Fruit fly (Drosophila melanogaster) whole organism, embryonic: ENCODE results near the gene Atx-1.
A peak's percentile ranks its signal among the peaks of the same experiment; 100 is the strongest.

Experiments
- Blimp-1 ChIP-seq: fragments of 200-800 bp; sonication (Bioruptor generic); optimal IDR thresholded peaks from 3 replicates; lab custom pipeline; 2018; ENCODE audit warnings: missing biosample characterization, missing genetic modification characterization, mild to moderate bottlenecking, moderate library complexity, missing genetic modification reagents
- CG13624 ChIP-seq: fragments of 200-800 bp; sonication (Bioruptor generic); optimal IDR thresholded peaks from 2 replicates; lab custom pipeline; 2016; ENCODE audit warnings: missing biosample characterization, missing genetic modification characterization
- CG14965 ChIP-seq: fragments of 200-800 bp; sonication (Bioruptor generic); optimal IDR thresholded peaks from 2 replicates; lab custom pipeline; 2016; ENCODE audit warnings: missing biosample characterization, missing genetic modification characterization, borderline replicate concordance
- CG1602 ChIP-seq: fragments of 200-800 bp; sonication (Bioruptor generic); optimal IDR thresholded peaks from 3 replicates; lab custom pipeline; 2016; ENCODE audit warnings: missing biosample characterization, missing genetic modification characterization
- CG16779 ChIP-seq: fragments of 200-800 bp; sonication (Bioruptor generic); IDR thresholded peaks from 2 replicates; pipeline ENCODE4 v1.3.6; 2022; ENCODE audit warnings: missing biosample characterization, missing genetic modification characterization
- CG16863 ChIP-seq: fragments of 200-800 bp; sonication (Bioruptor generic); optimal IDR thresholded peaks from 3 replicates; lab custom pipeline; 2016; ENCODE audit warnings: missing biosample characterization, missing genetic modification characterization
- CG17359 ChIP-seq: fragments of 200-800 bp; sonication (Bioruptor generic); optimal IDR thresholded peaks from 3 replicates; lab custom pipeline; 2018; ENCODE audit warnings: missing biosample characterization, mild to moderate bottlenecking, missing genetic modification characterization, moderate library complexity
- CG1792 ChIP-seq: fragments of 200-800 bp; sonication (Bioruptor generic); optimal IDR thresholded peaks from 2 replicates; lab custom pipeline; 2016; ENCODE audit warnings: missing biosample characterization, missing genetic modification characterization
- CG31365 ChIP-seq: fragments of 200-800 bp; sonication (Bioruptor generic); optimal IDR thresholded peaks from 2 replicates; lab custom pipeline; 2018; ENCODE audit warnings: missing biosample characterization, mild to moderate bottlenecking, missing genetic modification characterization
- CG4360 ChIP-seq: fragments of 200-800 bp; sonication (Bioruptor generic); IDR thresholded peaks from 2 replicates; pipeline ENCODE4 v1.3.6; 2022; ENCODE audit warnings: missing biosample characterization, missing genetic modification characterization
- CG4854 ChIP-seq: fragments of 200-800 bp; sonication (Bioruptor generic); optimal IDR thresholded peaks from 2 replicates; lab custom pipeline; 2016; ENCODE audit warnings: missing biosample characterization, missing genetic modification characterization, inconsistent platforms
- CG6254 ChIP-seq: fragments of 200-800 bp; sonication (Bioruptor generic); optimal IDR thresholded peaks from 3 replicates; lab custom pipeline; 2017; ENCODE audit warnings: mild to moderate bottlenecking, missing biosample characterization, missing genetic modification reagents, missing genetic modification characterization
- CG8478 ChIP-seq: fragments of >200 bp; optimal IDR thresholded peaks from 2 replicates; lab custom pipeline; 2018
- CG9437 ChIP-seq: fragments of 200-800 bp; sonication (Bioruptor generic); optimal IDR thresholded peaks from 2 replicates; lab custom pipeline; 2018; ENCODE audit warnings: missing biosample characterization, mild to moderate bottlenecking, missing genetic modification characterization
- D19B ChIP-seq: fragments of 200-800 bp; sonication (Bioruptor generic); optimal IDR thresholded peaks from 2 replicates; lab custom pipeline; 2017; ENCODE audit warnings: missing biosample characterization, mild to moderate bottlenecking, missing genetic modification characterization
- Deaf1 ChIP-seq: fragments of 200-800 bp; optimal IDR thresholded peaks from 3 replicates; lab custom pipeline; 2019; ENCODE audit warnings: missing biosample characterization, mild to moderate bottlenecking, missing genetic modification characterization, moderate library complexity
- Dfd ChIP-seq, 2 experiments: fragments of >200 bp; optimal IDR thresholded peaks; 2 replicates each; lab custom pipeline; 2017; ENCODE audit warnings: missing biosample characterization in 2 of 2, missing genetic modification characterization in 2 of 2
- ERR ChIP-seq: fragments of 200-800 bp; sonication (Bioruptor generic); optimal IDR thresholded peaks from 2 replicates; lab custom pipeline; 2016; ENCODE audit warnings: missing biosample characterization, missing genetic modification characterization
- Hmx ChIP-seq: fragments of 200-800 bp; sonication (Bioruptor generic); optimal IDR thresholded peaks from 2 replicates; lab custom pipeline; 2016; ENCODE audit warnings: missing biosample characterization, missing genetic modification characterization
- Hr3 ChIP-seq: fragments of 200-800 bp; sonication (Bioruptor generic); optimal IDR thresholded peaks from 3 replicates; lab custom pipeline; 2016; ENCODE audit warnings: missing biosample characterization, missing genetic modification characterization
- MTF-1 ChIP-seq: fragments of 200-800 bp; sonication (Bioruptor generic); optimal IDR thresholded peaks from 2 replicates; lab custom pipeline; 2018; ENCODE audit warnings: missing biosample characterization, mild to moderate bottlenecking, missing genetic modification characterization, borderline replicate concordance
- Mad ChIP-seq: fragments of 200-800 bp; sonication (Bioruptor generic); optimal IDR thresholded peaks from 2 replicates; lab custom pipeline; 2016; ENCODE audit warnings: missing biosample characterization, missing genetic modification characterization
- Mrtf ChIP-seq: fragments of 200-800 bp; sonication (Bioruptor generic); IDR thresholded peaks from 3 replicates; pipeline ENCODE4 v1.3.6; 2022; ENCODE audit warnings: missing biosample characterization, missing genetic modification characterization
- Poxn ChIP-seq: fragments of 200-800 bp; sonication (Bioruptor generic); IDR thresholded peaks from 2 replicates; pipeline ENCODE4 v1.3.6; 2022; ENCODE audit warnings: missing biosample characterization, missing genetic modification characterization
- Usf ChIP-seq: fragments of 200-800 bp; sonication (Bioruptor generic); optimal IDR thresholded peaks from 2 replicates; lab custom pipeline; 2017; ENCODE audit warnings: missing genotype, missing biosample characterization, missing genetic modification characterization
- Xbp1 ChIP-seq: fragments of 200-800 bp; sonication (Bioruptor generic); optimal IDR thresholded peaks from 3 replicates; lab custom pipeline; 2016; ENCODE audit warnings: missing biosample characterization, mild to moderate bottlenecking, missing genetic modification characterization
- al ChIP-seq: fragments of 200-800 bp; sonication (Bioruptor generic); IDR thresholded peaks from 2 replicates; pipeline ENCODE4 v1.3.6; 2022; ENCODE audit warnings: missing biosample characterization, missing genetic modification characterization
- caup ChIP-seq: fragments of 200-800 bp; sonication (Bioruptor generic); optimal IDR thresholded peaks from 3 replicates; lab custom pipeline; 2017; ENCODE audit warnings: missing biosample characterization, mild to moderate bottlenecking, missing genetic modification characterization, moderate library complexity; ENCODE audit not compliant: severe bottlenecking
- chinmo ChIP-seq: fragments of 200-800 bp; sonication (Bioruptor generic); IDR thresholded peaks from 4 replicates; pipeline ENCODE4 v1.3.6; 2022; ENCODE audit warnings: missing biosample characterization, missing genetic modification characterization; ENCODE audit not compliant: partially characterized antibody
- dati ChIP-seq: fragments of 200-800 bp; sonication (Bioruptor generic); IDR thresholded peaks from 2 replicates; pipeline ENCODE4 v1.3.6; 2022; ENCODE audit warnings: missing biosample characterization, missing genetic modification characterization
- emc ChIP-seq: fragments of 200-800 bp; sonication (Bioruptor generic); optimal IDR thresholded peaks from 2 replicates; lab custom pipeline; 2016; ENCODE audit warnings: missing biosample characterization, missing genetic modification characterization
- ems ChIP-seq: fragments of 200-800 bp; sonication (Bioruptor generic); optimal IDR thresholded peaks from 3 replicates; lab custom pipeline; 2016; ENCODE audit warnings: missing biosample characterization, missing genetic modification characterization
- eve ChIP-seq, 2 experiments: fragments of >200 bp; optimal IDR thresholded peaks; 2 replicates each; lab custom pipeline; 2017; ENCODE audit warnings: missing biosample characterization in 2 of 2, missing genetic modification characterization in 2 of 2
- gro ChIP-seq: fragments of 200-800 bp; sonication (Bioruptor generic); optimal IDR thresholded peaks from 2 replicates; lab custom pipeline; 2016; ENCODE audit warnings: missing biosample characterization, missing genetic modification characterization
- insv ChIP-seq, 2 experiments: fragments of 200-800 bp; sonication (Bioruptor generic); optimal IDR thresholded peaks; 3 replicates each; lab custom pipeline; 2016 to 2018; ENCODE audit warnings: missing biosample characterization in 2 of 2, missing genetic modification characterization in 2 of 2
- jing ChIP-seq: fragments of 200-800 bp; sonication (Bioruptor generic); optimal IDR thresholded peaks from 2 replicates; lab custom pipeline; 2018; ENCODE audit warnings: missing biosample characterization, mild to moderate bottlenecking, missing genetic modification characterization
- kah ChIP-seq: fragments of 200-800 bp; sonication (Bioruptor generic); optimal IDR thresholded peaks from 2 replicates; lab custom pipeline; 2018; ENCODE audit warnings: missing biosample characterization, mild to moderate bottlenecking, missing genetic modification characterization
- lab ChIP-seq: fragments of 200-800 bp; sonication (Bioruptor generic); optimal IDR thresholded peaks from 3 replicates; lab custom pipeline; 2017; ENCODE audit warnings: missing biosample characterization, missing genetic modification characterization, mild to moderate bottlenecking, moderate library complexity, missing genetic modification reagents
- lov ChIP-seq, 2 experiments: fragments of 200-800 bp in 1 of 2; fragments of >200 bp in 1 of 2; sonication (Bioruptor generic) in 1 of 2; IDR thresholded peaks in 1 of 2; optimal IDR thresholded peaks in 1 of 2; 2 replicates in 1 of 2; 3 replicates in 1 of 2; pipeline versions ENCODE4 v1.3.6 to Lab custom; 2017 to 2022; ENCODE audit warnings: missing biosample characterization in 1 of 2, missing genetic modification characterization in 1 of 2
- nerfin-1 ChIP-seq: fragments of 200-800 bp; sonication (Bioruptor generic); optimal IDR thresholded peaks from 3 replicates; lab custom pipeline; 2019; ENCODE audit warnings: missing biosample characterization, mild to moderate bottlenecking, missing genetic modification characterization, moderate library complexity
- nmo ChIP-seq: fragments of 200-800 bp; sonication (Bioruptor generic); optimal IDR thresholded peaks from 2 replicates; lab custom pipeline; 2018; ENCODE audit warnings: missing biosample characterization, mild to moderate bottlenecking, missing genetic modification characterization, moderate library complexity
- otp ChIP-seq: fragments of 200-800 bp; sonication (Bioruptor generic); IDR thresholded peaks from 3 replicates; pipeline ENCODE4, ENCODE4 v1.3.6; 2022; ENCODE audit warnings: missing biosample characterization, missing genetic modification characterization
- repo ChIP-seq: fragments of 200-800 bp; sonication (Bioruptor generic); optimal IDR thresholded peaks from 2 replicates; lab custom pipeline; 2016; ENCODE audit warnings: missing biosample characterization, missing genetic modification characterization
- sob ChIP-seq: fragments of 200-800 bp; sonication (Bioruptor generic); IDR thresholded peaks from 2 replicates; pipeline ENCODE4 v1.3.6; 2022; ENCODE audit warnings: missing biosample characterization, missing genetic modification characterization
- tio ChIP-seq: fragments of 200-800 bp; sonication (Bioruptor generic); optimal IDR thresholded peaks from 2 replicates; lab custom pipeline; 2017; ENCODE audit warnings: missing biosample characterization, missing genetic modification characterization, inconsistent platforms
- trem ChIP-seq: fragments of 200-800 bp; optimal IDR thresholded peaks from 3 replicates; lab custom pipeline; 2019; ENCODE audit warnings: missing biosample characterization, mild to moderate bottlenecking, missing genetic modification characterization, moderate library complexity
- tup ChIP-seq: fragments of 200-800 bp; sonication (Bioruptor generic); optimal IDR thresholded peaks from 2 replicates; lab custom pipeline; 2016; ENCODE audit warnings: missing biosample characterization, mild to moderate bottlenecking, missing genetic modification characterization, moderate library complexity
- vfl ChIP-seq: fragments of 200-800 bp; sonication (Bioruptor generic); optimal IDR thresholded peaks from 2 replicates; lab custom pipeline; 2016; ENCODE audit warnings: missing biosample characterization, missing genetic modification characterization

The Atx-1 gene

dm6 chrX:6855366-6856200 is 32.6 kb downstream of the Atx-1 start (continued):
- TF ChIP-seq CG1792 (GFP tag; lab: Kevin White, UChicago), result peak; percentile 25
- TF ChIP-seq CG9437 (GFP tag; lab: Kevin White, UChicago), result peak; percentile 91
- peak; percentile 26 for TF ChIP-seq Deaf1 (tag; lab: Kevin White, UChicago)
- no peak for TF ChIP-seq ERR (GFP tag; lab: Kevin White, UChicago)
- peak; percentile 75 for TF ChIP-seq Mad
- TF ChIP-seq CG4360 (GFP tag; lab: Robert Waterston, UW), result peak; percentile 97
- peak; percentile 89 for TF ChIP-seq CG1602 (GFP tag; lab: Kevin White, UChicago)
- TF ChIP-seq Xbp1, result peak; percentile 90
- TF ChIP-seq CG17359 (tag; lab: Kevin White, UChicago), result peak; percentile 78
- no peak for TF ChIP-seq CG8478 (lab: Kevin White, UChicago)
- no peak for TF ChIP-seq CG14965
- no peak for TF ChIP-seq repo
- peak; percentile 89 for TF ChIP-seq tio (GFP tag; lab: Kevin White, UChicago)
- TF ChIP-seq nmo (GFP tag; lab: Kevin White, UChicago), result peak; percentile 97
- TF ChIP-seq eve (GFP tag; optimal IDR thresholded peaks at IDR 0.05; lab: Kevin White, UChicago), result peak in 1 of 2 experiments; percentile 90
- peak; percentile 80 for TF ChIP-seq Blimp-1 (GFP tag; lab: Kevin White, UChicago)
- TF ChIP-seq CG13624 (GFP tag; lab: Kevin White, UChicago), result peak; percentile 61
- peak; percentile 89 for TF ChIP-seq jing
- peak; percentile 41 for TF ChIP-seq caup
- peak; percentile 68 for TF ChIP-seq Hmx (GFP tag; lab: Kevin White, UChicago)
- no peak for TF ChIP-seq lov (optimal IDR thresholded peaks at IDR 0.05; lab: Kevin White, UChicago)
- TF ChIP-seq lov (GFP tag; IDR thresholded peaks at IDR 0.05; lab: Robert Waterston, UW), result no peak
- no peak for TF ChIP-seq emc
- no peak for TF ChIP-seq dati
- TF ChIP-seq al (GFP tag; lab: Robert Waterston, UW), result no peak
- TF ChIP-seq CG4854 (GFP tag; lab: Kevin White, UChicago), result peak; percentile 36
- peak; percentile 38 for TF ChIP-seq kah (GFP tag; lab: Kevin White, UChicago)
- peak; percentile 63; the same call in 2 of the 4 replicates for TF ChIP-seq chinmo
- TF ChIP-seq Usf, result peak; percentile 62
- peak; percentile 8 for TF ChIP-seq gro
- TF ChIP-seq Dfd (GFP tag; optimal IDR thresholded peaks at IDR 0.05; lab: Kevin White, UChicago), result no peak
- TF ChIP-seq tup (GFP tag; lab: Kevin White, UChicago), result no peak
- TF ChIP-seq trem (tag; lab: Kevin White, UChicago), result peak; percentile 64
- peak; percentile 62 for TF ChIP-seq vfl (GFP tag; lab: Kevin White, UChicago)
- no peak for TF ChIP-seq Poxn (GFP tag; lab: Robert Waterston, UW)
- TF ChIP-seq CG6254, result peak; percentile 65
- TF ChIP-seq sob (GFP tag; lab: Robert Waterston, UW), result peak; percentile 74
- TF ChIP-seq D19B, result peak; percentile 52
- peak in 1 of 2 experiments; percentile 26 for TF ChIP-seq insv (GFP tag; optimal IDR thresholded peaks at IDR 0.05; lab: Kevin White, UChicago)
- peak; percentile 78 for TF ChIP-seq nerfin-1 (tag; lab: Kevin White, UChicago)
- TF ChIP-seq otp (GFP tag; lab: Robert Waterston, UW), result 0 out of 3 replicates have a peak, but pooled peaks have one; percentile 18
- TF ChIP-seq ems (GFP tag; lab: Kevin White, UChicago), result peak; percentile 44
- peak; percentile 75 for TF ChIP-seq CG16863
- no peak for TF ChIP-seq MTF-1 (GFP tag; lab: Kevin White, UChicago)
- TF ChIP-seq Mrtf (GFP tag; lab: Robert Waterston, UW), result 0 out of 3 replicates have a peak, but pooled peaks have one; percentile 39
- TF ChIP-seq CG16779 (GFP tag; lab: Robert Waterston, UW), result no peak
- peak; percentile 91 for TF ChIP-seq Hr3
- TF ChIP-seq CG31365 (tag; lab: Kevin White, UChicago), result no peak
- peak; percentile 74 for TF ChIP-seq lab (GFP tag; lab: Kevin White, UChicago)
